Fruit fly (Drosophila melanogaster) whole organism: ENCODE data around the gene CG10375.

Experiments used
- CG8478 ChIP-seq: fragments of >200 bp; optimal IDR thresholded peaks from 2 replicates; lab custom pipeline; 2018; ENCODE audit warnings: inconsistent platforms
- Dll ChIP-seq: fragments of >200 bp; optimal IDR thresholded peaks from 2 replicates; lab custom pipeline; 2017
- EcR ChIP-seq, 2 experiments: fragments of >200 bp; optimal IDR thresholded peaks; 2 replicates each; lab custom pipeline; 2017; ENCODE audit warnings: missing biosample characterization in 2 of 2, missing genetic modification characterization in 2 of 2, missing genetic modification reagents in 2 of 2
- pan ChIP-seq: fragments of >200 bp; optimal IDR thresholded peaks from 2 replicates; lab custom pipeline; 2017
- psq ChIP-seq: fragments of >200 bp; optimal IDR thresholded peaks from 2 replicates; lab custom pipeline; 2017
- usp ChIP-seq: fragments of >200 bp; optimal IDR thresholded peaks from 2 replicates; lab custom pipeline; 2017; ENCODE audit warnings: missing biosample characterization, missing genetic modification characterization, mixed read lengths

DNA sequence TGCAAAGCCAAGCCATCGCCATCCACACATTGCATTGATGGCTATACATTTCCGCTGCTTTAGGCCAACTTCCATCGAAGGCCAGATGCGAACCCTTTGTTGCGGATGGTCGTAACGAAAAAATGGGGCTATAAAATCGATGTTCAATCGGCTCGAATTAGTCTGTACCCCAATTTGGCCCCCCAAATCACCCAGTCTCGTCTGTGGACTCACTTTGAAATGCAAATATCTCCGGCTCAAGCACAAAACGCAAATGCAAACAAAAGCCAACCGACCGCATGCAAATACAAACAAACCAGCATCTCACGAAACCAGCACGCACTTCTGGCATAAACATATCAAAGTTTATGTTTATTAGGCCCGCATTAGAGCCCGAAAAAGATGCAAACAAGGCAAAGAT, 31.1 kb upstream of the CG10375 start:
- no peak for TF ChIP-seq usp (GFP tag; lab: Kevin White, UChicago)
- TF ChIP-seq pan (lab: Kevin White, UChicago), result no peak
- no peak for TF ChIP-seq CG8478 (lab: Kevin White, UChicago)
- no peak for TF ChIP-seq Dll (lab: Kevin White, UChicago)
- no peak for TF ChIP-seq psq
- TF ChIP-seq EcR (GFP tag; optimal IDR thresholded peaks at IDR 0.05; lab: Kevin White, UChicago), result no peak
